Fruit fly (Drosophila melanogaster): ENCODE measurements around the gene Lar.

DNA sequence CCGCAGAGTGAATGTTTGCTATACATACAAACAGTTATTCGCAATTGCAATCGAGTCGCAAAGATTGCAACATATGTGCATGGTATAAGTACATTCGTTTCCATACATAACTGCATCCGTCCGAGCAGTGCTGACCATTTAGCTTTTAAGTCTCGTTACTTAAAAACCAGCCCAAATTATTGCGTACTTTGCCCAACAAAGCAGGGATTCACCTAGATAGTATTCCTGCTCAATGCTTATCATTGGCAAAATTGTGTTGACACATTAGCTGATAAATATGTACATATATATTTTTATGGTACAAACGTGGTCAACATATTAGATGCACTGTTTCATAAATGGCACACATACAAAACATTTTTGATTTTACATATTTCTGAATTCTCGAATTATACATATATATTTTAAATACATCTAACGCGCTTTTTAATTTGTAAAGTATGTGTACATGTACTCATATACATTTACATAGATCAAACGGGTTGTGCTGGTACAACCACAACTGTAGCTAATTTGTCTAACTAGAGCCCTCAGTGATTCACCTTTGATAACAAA is 43.3 kb upstream of the Lar start:
- TF ChIP-seq Eip78C (GFP tag) (peak; percentile 57), Met (GFP tag; optimal IDR thresholded peaks at IDR 0.05) (no peak), acj6 (GFP tag; optimal IDR thresholded peaks at IDR 0.05) (no peak), pdm3 (GFP tag; optimal IDR thresholded peaks at IDR 0.05) (no peak), CG1621 (tag; optimal IDR thresholded peaks at IDR 0.05) (no peak), topi (GFP tag; optimal IDR thresholded peaks at IDR 0.05) (no peak), ss (GFP tag; optimal IDR thresholded peaks at IDR 0.05) (no peak), salr (GFP tag; optimal IDR thresholded peaks at IDR 0.05) (no peak), CG10631 (GFP tag; optimal IDR thresholded peaks at IDR 0.05) (no peak), CG11762 (GFP tag; optimal IDR thresholded peaks at IDR 0.05; ENCODE audit: insufficient read depth) (no peak), CG6854 (GFP tag; optimal IDR thresholded peaks at IDR 0.05) (no peak), Hr4 (GFP tag; optimal IDR thresholded peaks at IDR 0.05) (peak; percentile 8)
